Fruit fly (Drosophila melanogaster) whole organism, prepupa: ENCODE data around the gene Alg7.

Experiments
- CG11762 ChIP-seq: fragments of 200-800 bp; sonication (Bioruptor generic); optimal IDR thresholded peaks from 3 replicates; lab custom pipeline; 2016; ENCODE audit warnings: missing biosample characterization, missing genetic modification characterization; ENCODE audit not compliant: insufficient read depth
- CG11902 ChIP-seq: fragments of 200-800 bp; sonication (Bioruptor generic); optimal IDR thresholded peaks from 3 replicates; lab custom pipeline; 2016; ENCODE audit warnings: missing biosample characterization, missing genetic modification characterization
- CG15336 ChIP-seq: fragments of 200-800 bp; sonication (Bioruptor generic); IDR thresholded peaks from 2 replicates; pipeline ENCODE4 v1.3.6; 2022; ENCODE audit warnings: missing biosample characterization, missing genetic modification characterization
- CG1621 ChIP-seq: fragments of 200-800 bp; sonication (Bioruptor generic); optimal IDR thresholded peaks from 3 replicates; lab custom pipeline; 2018; ENCODE audit warnings: missing biosample characterization, mild to moderate bottlenecking, missing genetic modification characterization
- CG16779 ChIP-seq: fragments of 200-800 bp; sonication (Bioruptor generic); optimal IDR thresholded peaks from 3 replicates; lab custom pipeline; 2017; ENCODE audit warnings: missing biosample characterization, mild to moderate bottlenecking, missing genetic modification characterization
- CG32006 ChIP-seq: fragments of 200-800 bp; sonication (Bioruptor generic); optimal IDR thresholded peaks from 3 replicates; lab custom pipeline; 2017; ENCODE audit warnings: missing biosample characterization, mild to moderate bottlenecking, missing genetic modification characterization
- CG3919 ChIP-seq: fragments of 200-800 bp; sonication (Bioruptor generic); optimal IDR thresholded peaks from 3 replicates; lab custom pipeline; 2016; ENCODE audit warnings: missing biosample characterization, missing genetic modification characterization
- CG6163 ChIP-seq: fragments of 200-800 bp; sonication (Bioruptor generic); IDR thresholded peaks from 3 replicates; pipeline ENCODE4 v1.3.6; 2022; ENCODE audit warnings: missing biosample characterization, missing genetic modification characterization
- CG6276 ChIP-seq: fragments of 200-800 bp; sonication (Bioruptor generic); optimal IDR thresholded peaks from 2 replicates; lab custom pipeline; 2017; ENCODE audit warnings: missing biosample characterization, mild to moderate bottlenecking, missing genetic modification characterization
- CG6792 ChIP-seq: fragments of 200-800 bp; sonication (Bioruptor generic); optimal IDR thresholded peaks from 3 replicates; lab custom pipeline; 2016; ENCODE audit warnings: missing biosample characterization, missing genetic modification characterization
- CG6854 ChIP-seq: fragments of 200-800 bp; sonication (Bioruptor generic); optimal IDR thresholded peaks from 2 replicates; lab custom pipeline; 2017; ENCODE audit warnings: missing biosample characterization, mild to moderate bottlenecking, missing genetic modification characterization
- CG7368 ChIP-seq: fragments of 200-800 bp; sonication (Bioruptor generic); optimal IDR thresholded peaks from 3 replicates; lab custom pipeline; 2016; ENCODE audit warnings: missing biosample characterization, missing genetic modification characterization
- CG8119 ChIP-seq: fragments of 200-800 bp; sonication (Bioruptor generic); IDR thresholded peaks from 3 replicates; pipeline ENCODE4 v1.3.6; 2022; ENCODE audit warnings: missing biosample characterization, missing genetic modification characterization
- CG9139 ChIP-seq: fragments of 200-800 bp; sonication (Bioruptor generic); optimal IDR thresholded peaks from 3 replicates; lab custom pipeline; 2017; ENCODE audit warnings: missing biosample characterization, mild to moderate bottlenecking, missing genetic modification characterization
- Eip75B ChIP-seq: fragments of 200-800 bp; sonication (Bioruptor generic); optimal IDR thresholded peaks from 3 replicates; lab custom pipeline; 2016; ENCODE audit warnings: missing biosample characterization, missing genetic modification characterization
- Eip78C ChIP-seq: fragments of 200-800 bp; sonication (Bioruptor generic); peaks from one replicate; lab custom pipeline; 2016; ENCODE audit warnings: missing biosample characterization, missing genetic modification characterization
- Eip93F ChIP-seq: fragments of 200-800 bp; sonication (Bioruptor generic); optimal IDR thresholded peaks from 2 replicates; lab custom pipeline; 2016; ENCODE audit warnings: missing biosample characterization, mild to moderate bottlenecking, missing genetic modification characterization
- Ets96B ChIP-seq: fragments of 200-800 bp; optimal IDR thresholded peaks from 2 replicates; lab custom pipeline; 2019; ENCODE audit warnings: missing biosample characterization, mild to moderate bottlenecking, missing genetic modification characterization, moderate library complexity
- Hr4 ChIP-seq: fragments of 200-800 bp; sonication (Bioruptor generic); optimal IDR thresholded peaks from 3 replicates; lab custom pipeline; 2016; ENCODE audit warnings: missing biosample characterization, missing genetic modification characterization
- Lpt ChIP-seq: fragments of 200-800 bp; sonication (Bioruptor generic); optimal IDR thresholded peaks from 3 replicates; lab custom pipeline; 2016; ENCODE audit warnings: missing biosample characterization, missing genetic modification characterization
- Met ChIP-seq: fragments of 200-800 bp; sonication (Bioruptor generic); optimal IDR thresholded peaks from 3 replicates; lab custom pipeline; 2016; ENCODE audit warnings: missing biosample characterization, missing genetic modification characterization
- OdsH ChIP-seq: fragments of 200-800 bp; sonication (Bioruptor generic); optimal IDR thresholded peaks from 3 replicates; lab custom pipeline; 2016; ENCODE audit warnings: missing biosample characterization, missing genetic modification characterization
- Smox ChIP-seq: fragments of 200-800 bp; sonication (Bioruptor generic); optimal IDR thresholded peaks from 3 replicates; lab custom pipeline; 2016; ENCODE audit warnings: missing biosample characterization, missing genetic modification characterization
- Sox14 ChIP-seq: fragments of 200-800 bp; sonication (Bioruptor generic); optimal IDR thresholded peaks from 3 replicates; lab custom pipeline; 2016; ENCODE audit warnings: missing biosample characterization, missing genetic modification characterization
- dac ChIP-seq: fragments of 200-800 bp; sonication (Bioruptor generic); optimal IDR thresholded peaks from 2 replicates; lab custom pipeline; 2017; ENCODE audit warnings: missing biosample characterization, mild to moderate bottlenecking, missing genetic modification characterization
- dsx ChIP-seq: fragments of 200-800 bp; optimal IDR thresholded peaks from 3 replicates; lab custom pipeline; 2019; ENCODE audit warnings: missing biosample characterization, mild to moderate bottlenecking, missing genetic modification characterization, moderate library complexity; ENCODE audit not compliant: poor library complexity, severe bottlenecking
- eg ChIP-seq: fragments of 200-800 bp; sonication (Bioruptor generic); IDR thresholded peaks from 3 replicates; pipeline ENCODE4 v1.3.6; 2022; ENCODE audit warnings: missing biosample characterization, missing genetic modification characterization
- esn ChIP-seq: fragments of 200-800 bp; sonication (Bioruptor generic); optimal IDR thresholded peaks from 2 replicates; lab custom pipeline; 2016; ENCODE audit warnings: missing biosample characterization, mild to moderate bottlenecking, missing genetic modification characterization, moderate library complexity
- fd85E ChIP-seq: fragments of 200-800 bp; sonication (Bioruptor generic); optimal IDR thresholded peaks from 3 replicates; lab custom pipeline; 2016; ENCODE audit warnings: missing biosample characterization, missing genetic modification characterization
- fkh ChIP-seq: fragments of 200-800 bp; sonication (Bioruptor generic); optimal IDR thresholded peaks from 3 replicates; lab custom pipeline; 2017; ENCODE audit warnings: missing biosample characterization, mild to moderate bottlenecking, missing genetic modification characterization, moderate library complexity
- ss ChIP-seq, 2 experiments: fragments of 200-800 bp; sonication (Bioruptor generic); optimal IDR thresholded peaks; 2 replicates in 1 of 2; 3 replicates in 1 of 2; lab custom pipeline; 2017 to 2018; ENCODE audit warnings: mild to moderate bottlenecking in 2 of 2, missing biosample characterization in 2 of 2, missing genetic modification characterization in 2 of 2, moderate library complexity in 1 of 2
- svp ChIP-seq: fragments of 200-800 bp; sonication (Bioruptor generic); peaks from one replicate; lab custom pipeline; 2016; ENCODE audit warnings: missing biosample characterization, missing genetic modification characterization
- topi ChIP-seq: fragments of 200-800 bp; sonication (Bioruptor generic); optimal IDR thresholded peaks from 3 replicates; lab custom pipeline; 2016; ENCODE audit warnings: missing biosample characterization, missing genetic modification characterization
- vri ChIP-seq: fragments of 200-800 bp; sonication (Bioruptor generic); optimal IDR thresholded peaks from 3 replicates; lab custom pipeline; 2016; ENCODE audit warnings: missing biosample characterization, mild to moderate bottlenecking, missing genetic modification characterization

The Alg7 gene

DNA sequence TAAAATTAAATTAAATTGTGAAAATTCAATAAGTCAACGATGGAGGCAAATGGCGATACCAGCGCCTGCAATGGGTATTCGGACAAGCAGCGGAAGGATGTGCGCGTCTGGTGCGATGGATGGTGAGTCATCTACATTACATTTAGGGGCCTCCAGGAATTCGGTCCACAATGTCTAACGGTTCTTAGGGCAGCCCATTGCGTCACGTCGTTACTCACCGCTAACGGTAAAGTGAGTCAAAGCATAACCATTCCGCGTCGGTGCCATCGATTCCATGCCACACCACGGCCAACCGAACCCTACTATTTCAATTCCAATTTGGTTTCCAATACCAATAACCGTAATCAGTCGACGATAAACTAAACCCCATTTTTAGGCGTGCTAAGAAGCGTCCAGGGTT lies 25.1 kb downstream of the Alg7 start:
- no peak for TF ChIP-seq OdsH (GFP tag; lab: Kevin White, UChicago)
- TF ChIP-seq Eip78C (GFP tag; lab: Kevin White, UChicago) = peak; percentile 43
- TF ChIP-seq, all 60 proteins: peak for 1

DNA sequence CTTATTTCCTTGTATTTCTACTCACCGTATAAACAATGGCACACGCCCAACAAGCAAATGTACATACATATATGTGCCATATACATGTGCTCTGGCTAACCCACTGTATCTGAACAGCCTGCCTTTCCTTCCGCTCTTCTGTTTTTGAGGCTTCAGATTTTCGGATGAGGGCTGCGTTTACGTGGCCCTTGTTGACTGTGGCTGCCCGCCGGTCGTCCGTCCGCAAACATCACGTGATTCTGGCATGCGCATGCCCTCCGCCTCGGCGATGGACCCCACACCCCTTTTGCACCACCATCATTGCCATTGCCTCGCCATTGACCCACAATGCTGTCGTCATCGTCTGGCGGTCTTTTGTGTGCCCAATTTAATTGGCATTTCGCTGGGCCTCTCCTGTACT lies 26.2 kb downstream of the Alg7 start:
- TF ChIP-seq esn (GFP tag; lab: Kevin White, UChicago) = peak; percentile 44
- TF ChIP-seq fkh (GFP tag; lab: Kevin White, UChicago) = peak; percentile 79
- peak; percentile 67 for TF ChIP-seq Eip78C (GFP tag; lab: Kevin White, UChicago)
- TF ChIP-seq CG3919 = peak; percentile 40
- no peak for TF ChIP-seq CG11902 (GFP tag; lab: Kevin White, UChicago)
- TF ChIP-seq dsx (GFP tag; lab: Kevin White, UChicago) = no peak
- TF ChIP-seq CG15336 (GFP tag; lab: Robert Waterston, UW) = 0 out of 2 replicates have a peak, but pooled peaks have one; percentile 21
- no peak for TF ChIP-seq Hr4 (GFP tag; lab: Kevin White, UChicago)
- TF ChIP-seq Sox14 (GFP tag; lab: Kevin White, UChicago) = peak; percentile 10
- TF ChIP-seq CG1621 (tag; lab: Kevin White, UChicago) = peak; percentile 8
- TF ChIP-seq topi (GFP tag; lab: Kevin White, UChicago) = peak; percentile 5
- TF ChIP-seq CG11762 (GFP tag; lab: Kevin White, UChicago) = no peak
- TF ChIP-seq ss (GFP tag; optimal IDR thresholded peaks at IDR 0.05; lab: Kevin White, UChicago) = peak; percentile 35 to 62
- peak; percentile 38 for TF ChIP-seq CG16779 (tag; lab: Kevin White, UChicago)
- no peak for TF ChIP-seq Ets96B (tag; lab: Kevin White, UChicago)
- TF ChIP-seq CG6163 (GFP tag; lab: Robert Waterston, UW) = peak; percentile 53; the same call in 2 of the 3 replicates
- TF ChIP-seq svp (GFP tag; lab: Kevin White, UChicago) = peak; percentile 74
- TF ChIP-seq Met (GFP tag; lab: Kevin White, UChicago) = peak; percentile 22
- no peak for TF ChIP-seq dac (GFP tag; lab: Kevin White, UChicago)
- peak; percentile 46; the same call in 1 of the 3 replicates for TF ChIP-seq eg (GFP tag; lab: Robert Waterston, UW)
- peak; percentile 45 for TF ChIP-seq Eip75B (GFP tag; lab: Kevin White, UChicago)
- no peak for TF ChIP-seq CG7368 (GFP tag; lab: Kevin White, UChicago)
- TF ChIP-seq CG6854 (GFP tag; lab: Kevin White, UChicago) = peak; percentile 66
- no peak for TF ChIP-seq Eip93F (GFP tag; lab: Kevin White, UChicago)

dm6 chr2L:13206077-13206668 lies 27.1 kb downstream of the Alg7 start:
- TF ChIP-seq Eip78C (GFP tag; lab: Kevin White, UChicago) (peak; percentile 77), CG1621 (tag; lab: Kevin White, UChicago) (peak; percentile 39), dac (GFP tag; lab: Kevin White, UChicago) (no peak), CG16779 (tag; lab: Kevin White, UChicago) (peak; percentile 52), CG11762 (GFP tag; lab: Kevin White, UChicago) (no peak), CG32006 (GFP tag; lab: Kevin White, UChicago) (no peak), Eip93F (GFP tag; lab: Kevin White, UChicago) (no peak), dsx (GFP tag; lab: Kevin White, UChicago) (no peak), CG3919 (peak; percentile 23), ss (GFP tag; optimal IDR thresholded peaks at IDR 0.05; lab: Kevin White, UChicago) (peak; percentile 5 to 73), CG15336 (GFP tag; lab: Robert Waterston, UW) (0 out of 2 replicates have a peak, but pooled peaks have one; percentile 27), Eip75B (GFP tag; lab: Kevin White, UChicago) (peak; percentile 31), svp (GFP tag; lab: Kevin White, UChicago) (peak; percentile 89), CG6792 (GFP tag; lab: Kevin White, UChicago) (no peak), CG6276 (GFP tag; lab: Kevin White, UChicago) (peak; percentile 44), fd85E (GFP tag; lab: Kevin White, UChicago) (no peak), fkh (GFP tag; lab: Kevin White, UChicago) (peak; percentile 8), CG9139 (GFP tag; lab: Kevin White, UChicago) (peak; percentile 17), vri (GFP tag; lab: Kevin White, UChicago) (peak; percentile 55), Smox (GFP tag; lab: Kevin White, UChicago) (no peak), Lpt (GFP tag; lab: Kevin White, UChicago) (peak; percentile 32), CG8119 (GFP tag; lab: Robert Waterston, UW) (0 out of 3 replicates have a peak, but pooled peaks have one; percentile 35), eg (GFP tag; lab: Robert Waterston, UW) (peak; percentile 61; the same call in 2 of the 3 replicates), CG6163 (GFP tag; lab: Robert Waterston, UW) (peak; percentile 65; the same call in 2 of the 3 replicates)
